Fruit fly (Drosophila melanogaster) whole organism, embryonic: ENCODE measurements around the gene Wdfy2.

ENCODE experiments used
- Abd-B ChIP-seq: fragments of 200-800 bp; sonication (Bioruptor generic); optimal IDR thresholded peaks from 2 replicates; lab custom pipeline; 2018; ENCODE audit warnings: missing biosample characterization, mild to moderate bottlenecking, missing genetic modification characterization, moderate library complexity
- Bgb ChIP-seq: fragments of 200-800 bp; sonication (Bioruptor generic); IDR thresholded peaks from 2 replicates; pipeline ENCODE4 v1.3.6; 2022; ENCODE audit warnings: missing biosample characterization, missing genetic modification characterization; ENCODE audit not compliant: partially characterized antibody
- CG10321 ChIP-seq: fragments of 200-800 bp; sonication (Bioruptor generic); IDR thresholded peaks from 2 replicates; pipeline ENCODE4 v1.3.6; 2022; ENCODE audit warnings: missing biosample characterization, missing genetic modification characterization
- CG12236 ChIP-seq: fragments of 200-800 bp; sonication (Bioruptor generic); optimal IDR thresholded peaks from 2 replicates; lab custom pipeline; 2016; ENCODE audit warnings: missing biosample characterization, missing genetic modification characterization
- CG14710 ChIP-seq: fragments of 200-800 bp; sonication (Bioruptor generic); optimal IDR thresholded peaks from 3 replicates; lab custom pipeline; 2019; ENCODE audit warnings: missing biosample characterization, mild to moderate bottlenecking, missing genetic modification characterization, moderate library complexity
- CG15011 ChIP-seq: fragments of 200-800 bp; sonication (Bioruptor generic); optimal IDR thresholded peaks from 3 replicates; lab custom pipeline; 2018; ENCODE audit warnings: missing biosample characterization, mild to moderate bottlenecking, missing genetic modification characterization
- CG15514 ChIP-seq: fragments of 200-800 bp; sonication (Bioruptor generic); optimal IDR thresholded peaks from 3 replicates; lab custom pipeline; 2017; ENCODE audit warnings: missing biosample characterization, missing genetic modification characterization, mild to moderate bottlenecking, moderate library complexity, missing genetic modification reagents
- CG17186 ChIP-seq: fragments of 200-800 bp; sonication (Bioruptor generic); optimal IDR thresholded peaks from 3 replicates; lab custom pipeline; 2017; ENCODE audit warnings: missing biosample characterization, missing genetic modification reagents, missing genetic modification characterization
- CG2199 ChIP-seq: fragments of 200-800 bp; sonication (Bioruptor generic); IDR thresholded peaks from 3 replicates; pipeline ENCODE4 v1.3.6; 2022; ENCODE audit warnings: missing biosample characterization, missing genetic modification characterization
- CG30020 ChIP-seq: fragments of 200-800 bp; optimal IDR thresholded peaks from 2 replicates; lab custom pipeline; 2019; ENCODE audit warnings: missing biosample characterization, mild to moderate bottlenecking, missing genetic modification characterization, moderate library complexity
- CG31441 ChIP-seq: fragments of 200-800 bp; sonication (Bioruptor generic); IDR thresholded peaks from 2 replicates; pipeline ENCODE4 v1.3.6; 2022; ENCODE audit warnings: missing biosample characterization, missing genetic modification characterization
- CG3726 ChIP-seq: fragments of 200-800 bp; sonication (Bioruptor generic); IDR thresholded peaks from 3 replicates; pipeline ENCODE4, ENCODE4 v1.3.6; 2022; ENCODE audit warnings: missing biosample characterization, missing genetic modification characterization
- CG3838 ChIP-seq: fragments of 200-800 bp; sonication (Bioruptor generic); optimal IDR thresholded peaks from 3 replicates; lab custom pipeline; 2016; ENCODE audit warnings: missing biosample characterization, missing genetic modification characterization
- CG4282 ChIP-seq: fragments of 200-800 bp; sonication (Bioruptor generic); optimal IDR thresholded peaks from 2 replicates; lab custom pipeline; 2016; ENCODE audit warnings: missing biosample characterization, missing genetic modification characterization
- CG8388 ChIP-seq: fragments of 200-800 bp; sonication (Bioruptor generic); optimal IDR thresholded peaks from 2 replicates; lab custom pipeline; 2019; ENCODE audit warnings: missing biosample characterization, mild to moderate bottlenecking, missing genetic modification characterization, moderate library complexity
- CG9609 ChIP-seq: fragments of 200-800 bp; sonication (Bioruptor generic); optimal IDR thresholded peaks from 3 replicates; lab custom pipeline; 2016; ENCODE audit warnings: missing biosample characterization, missing genetic modification characterization
- CHES-1-like ChIP-seq: fragments of 200-800 bp; sonication (Bioruptor generic); optimal IDR thresholded peaks from 2 replicates; lab custom pipeline; 2016; ENCODE audit warnings: missing biosample characterization, missing genetic modification characterization
- Dbx ChIP-seq: fragments of 200-800 bp; sonication (Bioruptor generic); IDR thresholded peaks from 3 replicates; pipeline ENCODE4 v1.3.6; 2022; ENCODE audit warnings: missing biosample characterization, missing genetic modification characterization
- Fer2 ChIP-seq: fragments of 200-800 bp; sonication (Bioruptor generic); optimal IDR thresholded peaks from 2 replicates; lab custom pipeline; 2018; ENCODE audit warnings: missing biosample characterization, mild to moderate bottlenecking, missing genetic modification characterization, moderate library complexity
- H15 ChIP-seq: fragments of 200-800 bp; sonication (Bioruptor generic); IDR thresholded peaks from 3 replicates; pipeline ENCODE4 v1.3.6; 2022; ENCODE audit warnings: missing biosample characterization, missing genetic modification characterization
- HLH3B ChIP-seq: fragments of 200-800 bp; sonication (Bioruptor generic); IDR thresholded peaks from 2 replicates; pipeline ENCODE4 v1.3.6; 2022; ENCODE audit warnings: missing biosample characterization, missing genetic modification characterization
- Hr39 ChIP-seq: fragments of >200 bp; optimal IDR thresholded peaks from 2 replicates; lab custom pipeline; 2017
- Hr51 ChIP-seq, 2 experiments: fragments of 200-800 bp; sonication (Bioruptor generic); optimal IDR thresholded peaks; 2 replicates in 1 of 2; 3 replicates in 1 of 2; lab custom pipeline; 2016 to 2018; ENCODE audit warnings: missing biosample characterization in 2 of 2, missing genetic modification characterization in 2 of 2, mild to moderate bottlenecking in 1 of 2, moderate library complexity in 1 of 2
- Mrtf ChIP-seq: fragments of 200-800 bp; sonication (Bioruptor generic); IDR thresholded peaks from 3 replicates; pipeline ENCODE4 v1.3.6; 2022; ENCODE audit warnings: missing biosample characterization, missing genetic modification characterization
- NC2β ChIP-seq: fragments of 200-800 bp; sonication (Bioruptor generic); optimal IDR thresholded peaks from 2 replicates; lab custom pipeline; 2016; ENCODE audit warnings: missing biosample characterization, missing genetic modification characterization
- Sin3A ChIP-seq: fragments of >200 bp; optimal IDR thresholded peaks from 2 replicates; lab custom pipeline; 2018
- Stat92E ChIP-seq, 3 experiments: fragments of >200 bp in 2 of 3; fragments of 200-800 bp in 1 of 3; sonication (Bioruptor generic) in 1 of 3; optimal IDR thresholded peaks; 2 replicates each; lab custom pipeline; 2017 to 2019; ENCODE audit warnings: missing biosample characterization in 3 of 3, missing genetic modification characterization in 3 of 3, mild to moderate bottlenecking in 1 of 3, moderate library complexity in 1 of 3
- Xbp1 ChIP-seq: fragments of 200-800 bp; sonication (Bioruptor generic); optimal IDR thresholded peaks from 3 replicates; lab custom pipeline; 2016; ENCODE audit warnings: missing biosample characterization, mild to moderate bottlenecking, missing genetic modification characterization
- chinmo ChIP-seq: fragments of 200-800 bp; sonication (Bioruptor generic); IDR thresholded peaks from 4 replicates; pipeline ENCODE4 v1.3.6; 2022; ENCODE audit warnings: missing biosample characterization, missing genetic modification characterization; ENCODE audit not compliant: partially characterized antibody
- dan ChIP-seq: fragments of 200-800 bp; sonication (Bioruptor generic); IDR thresholded peaks from 2 replicates; pipeline ENCODE4 v1.3.6; 2022; ENCODE audit warnings: missing biosample characterization, missing genetic modification characterization
- ems ChIP-seq: fragments of 200-800 bp; sonication (Bioruptor generic); optimal IDR thresholded peaks from 3 replicates; lab custom pipeline; 2016; ENCODE audit warnings: missing biosample characterization, missing genetic modification characterization
- eyg ChIP-seq: fragments of 200-800 bp; sonication (Bioruptor generic); optimal IDR thresholded peaks from 3 replicates; lab custom pipeline; 2016; ENCODE audit warnings: missing biosample characterization, missing genetic modification characterization
- fd102C ChIP-seq: fragments of 200-800 bp; sonication (Bioruptor generic); optimal IDR thresholded peaks from 2 replicates; lab custom pipeline; 2018; ENCODE audit warnings: missing biosample characterization, mild to moderate bottlenecking, missing genetic modification characterization, moderate library complexity
- fu2 ChIP-seq: fragments of 200-800 bp; sonication (Bioruptor generic); optimal IDR thresholded peaks from 2 replicates; lab custom pipeline; 2016; ENCODE audit warnings: missing biosample characterization, missing genetic modification characterization
- gro ChIP-seq: fragments of 200-800 bp; sonication (Bioruptor generic); optimal IDR thresholded peaks from 2 replicates; lab custom pipeline; 2016; ENCODE audit warnings: missing biosample characterization, missing genetic modification characterization
- hb ChIP-seq: fragments of 200-800 bp; sonication (Bioruptor generic); IDR thresholded peaks from 3 replicates; pipeline ENCODE4 v1.3.6; 2022; ENCODE audit warnings: missing biosample characterization, missing genetic modification characterization; ENCODE audit not compliant: partially characterized antibody
- knrl ChIP-seq: fragments of 200-800 bp; sonication (Bioruptor generic); IDR thresholded peaks from 3 replicates; pipeline ENCODE4 v1.3.6; 2022; ENCODE audit warnings: missing biosample characterization, missing genetic modification characterization; ENCODE audit not compliant: partially characterized antibody
- lmd ChIP-seq: fragments of 200-800 bp; sonication (Bioruptor generic); IDR thresholded peaks from 2 replicates; pipeline ENCODE4 v1.3.6; 2022; ENCODE audit warnings: missing biosample characterization, missing genetic modification characterization
- lola ChIP-seq, 3 experiments: fragments of >200 bp in 2 of 3; fragments of 200-800 bp in 1 of 3; sonication (Bioruptor generic) in 1 of 3; optimal IDR thresholded peaks; 2 replicates each; lab custom pipeline; 2017 to 2019; ENCODE audit warnings: missing biosample characterization in 3 of 3, missing genetic modification characterization in 3 of 3, mild to moderate bottlenecking in 1 of 3, moderate library complexity in 1 of 3
- p53 ChIP-seq: fragments of 200-800 bp; sonication (Bioruptor generic); optimal IDR thresholded peaks from 2 replicates; lab custom pipeline; 2016; ENCODE audit warnings: missing biosample characterization, missing genetic modification characterization
- pfk ChIP-seq: fragments of 200-800 bp; sonication (Bioruptor generic); optimal IDR thresholded peaks from 2 replicates; lab custom pipeline; 2018; ENCODE audit warnings: missing biosample characterization, mild to moderate bottlenecking, missing genetic modification characterization, moderate library complexity
- rib ChIP-seq: fragments of 200-800 bp; sonication (Bioruptor generic); IDR thresholded peaks from 2 replicates; pipeline ENCODE4 v1.3.6; 2022; ENCODE audit warnings: missing biosample characterization, missing genetic modification characterization
- run ChIP-seq: fragments of 200-800 bp; sonication (Bioruptor generic); optimal IDR thresholded peaks from 3 replicates; lab custom pipeline; 2018; ENCODE audit warnings: missing biosample characterization, mild to moderate bottlenecking, missing genetic modification characterization
- sima ChIP-seq: fragments of 200-800 bp; sonication (Bioruptor generic); optimal IDR thresholded peaks from 2 replicates; lab custom pipeline; 2016; ENCODE audit warnings: missing biosample characterization, missing genetic modification characterization
- slou ChIP-seq: fragments of 200-800 bp; sonication (Bioruptor generic); optimal IDR thresholded peaks from 3 replicates; lab custom pipeline; 2016; ENCODE audit warnings: missing biosample characterization, missing genetic modification characterization
- wor ChIP-seq: fragments of 200-800 bp; sonication (Bioruptor generic); IDR thresholded peaks from 2 replicates; pipeline ENCODE4 v1.3.6; 2022; ENCODE audit warnings: missing biosample characterization, missing genetic modification characterization
- yki ChIP-seq: fragments of >200 bp; optimal IDR thresholded peaks from 3 replicates; lab custom pipeline; 2018
- zen ChIP-seq: fragments of 200-800 bp; sonication (Bioruptor generic); optimal IDR thresholded peaks from 3 replicates; lab custom pipeline; 2018; ENCODE audit warnings: missing biosample characterization, mild to moderate bottlenecking, missing genetic modification characterization, moderate library complexity

The Wdfy2 gene

DNA sequence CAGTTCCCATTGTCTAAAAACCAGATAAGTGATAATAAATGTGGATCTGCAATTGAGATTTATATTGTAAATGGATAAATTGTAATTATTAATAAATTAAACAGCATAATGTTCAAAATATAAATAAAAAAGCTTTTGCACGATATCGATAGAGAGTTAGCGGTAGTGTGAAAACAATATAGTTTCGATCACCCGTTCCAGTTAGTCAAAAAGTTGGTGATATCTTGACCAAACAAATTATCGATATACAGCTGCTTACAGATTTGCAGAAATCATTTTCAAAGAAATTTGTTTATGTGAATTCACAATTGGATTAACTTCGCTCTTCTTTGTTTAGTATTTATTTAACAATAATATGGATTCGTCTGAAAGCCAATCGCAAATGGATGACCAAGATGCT lies 16.1 kb downstream of the Wdfy2 start, which contains the start of gene Nse4 (continued):
- no peak for TF ChIP-seq p53 (GFP tag; lab: Kevin White, UChicago)
- TF ChIP-seq lola (GFP tag; optimal IDR thresholded peaks at IDR 0.05; lab: Kevin White, UChicago): peak in 1 of 3 experiments; percentile 32

DNA sequence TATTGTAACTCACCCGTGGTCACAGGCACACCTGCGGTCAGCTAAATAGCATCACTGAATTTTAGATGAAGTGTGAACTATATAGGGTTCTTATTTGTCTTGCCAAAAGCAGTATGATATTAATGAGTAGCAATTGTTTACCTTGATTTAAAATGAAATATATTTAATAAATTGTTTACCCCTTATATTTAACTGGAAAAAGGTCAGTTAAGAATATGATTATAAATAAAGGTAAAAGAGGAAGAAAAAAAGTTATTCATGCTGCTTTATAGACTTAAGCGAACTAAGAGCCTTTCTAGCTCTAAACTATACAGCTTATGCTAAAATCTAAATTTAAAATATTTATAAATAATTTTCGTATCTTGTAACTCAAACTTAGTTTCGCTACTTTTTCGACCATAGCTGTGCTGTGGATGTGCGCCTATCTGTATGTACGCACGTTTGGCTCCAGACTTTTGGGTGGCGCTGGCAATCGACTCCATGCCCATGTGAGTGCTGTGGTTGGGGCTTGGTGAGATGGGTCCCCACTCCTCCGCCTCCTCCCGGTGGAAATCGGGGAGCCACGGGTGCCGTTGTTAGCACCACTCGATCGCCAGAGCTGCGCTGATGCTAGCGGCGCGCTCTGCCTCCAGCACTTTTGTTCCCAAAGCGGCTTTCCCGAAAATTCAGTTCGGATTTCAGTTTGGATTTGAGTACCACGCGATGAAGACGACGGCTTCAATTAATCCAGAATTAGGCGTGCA lies 19.1 kb downstream of the Wdfy2 start, which contains the start of gene loh:
Gene loh (plus strand): TSS at position 487 of the 743 bp plus-strand sequence.
- TF ChIP-seq chinmo (GFP tag; lab: Robert Waterston, UW): 0 out of 4 replicates have a peak, but pooled peaks have one; percentile 19
- 0 out of 2 replicates have a peak, but pooled peaks have one; percentile 45 for TF ChIP-seq HLH3B (GFP tag; lab: Robert Waterston, UW)
- no peak for TF ChIP-seq CG2199
- TF ChIP-seq Fer2: peak; percentile 2
- no peak for TF ChIP-seq CG3726 (GFP tag; lab: Robert Waterston, UW)
- TF ChIP-seq CG15514 (GFP tag; lab: Kevin White, UChicago): peak; percentile 12
- no peak for TF ChIP-seq knrl
- no peak for TF ChIP-seq fd102C (GFP tag; lab: Kevin White, UChicago)
- no peak for TF ChIP-seq CG9609
- TF ChIP-seq CG4282 (GFP tag; lab: Kevin White, UChicago): no peak
- TF ChIP-seq CG31441: peak; percentile 79
- no peak for TF ChIP-seq eyg (GFP tag; lab: Kevin White, UChicago)
- TF ChIP-seq CG15011 (GFP tag; lab: Kevin White, UChicago): no peak
- TF ChIP-seq CG8388 (GFP tag; lab: Kevin White, UChicago): peak; percentile 51
- TF ChIP-seq wor (GFP tag; lab: Robert Waterston, UW): no peak
- no peak for TF ChIP-seq Bgb (GFP tag; lab: Robert Waterston, UW)
- no peak for TF ChIP-seq rib (GFP tag; lab: Robert Waterston, UW)
- TF ChIP-seq CG14710 (tag; lab: Kevin White, UChicago): peak; percentile 75
- no peak for TF ChIP-seq CG3838 (GFP tag; lab: Kevin White, UChicago)
- no peak for TF ChIP-seq Abd-B (GFP tag; lab: Kevin White, UChicago)
- TF ChIP-seq lmd (GFP tag; lab: Robert Waterston, UW): no peak
- TF ChIP-seq NC2β: no peak
- no peak for TF ChIP-seq gro (GFP tag; lab: Kevin White, UChicago)
- no peak for TF ChIP-seq CG12236 (GFP tag; lab: Kevin White, UChicago)
- TF ChIP-seq run (tag; lab: Kevin White, UChicago): no peak
- no peak for TF ChIP-seq CG10321 (GFP tag; lab: Robert Waterston, UW)
- no peak for TF ChIP-seq hb
- no peak for TF ChIP-seq ems
- TF ChIP-seq dan (GFP tag; lab: Robert Waterston, UW): no peak
- peak; percentile 46 for TF ChIP-seq Xbp1
- TF ChIP-seq Stat92E (GFP tag; optimal IDR thresholded peaks at IDR 0.05; lab: Kevin White, UChicago): no peak
- peak in 1 of 2 experiments; percentile 79 for TF ChIP-seq Hr51 (GFP tag; optimal IDR thresholded peaks at IDR 0.05; lab: Kevin White, UChicago)
- no peak for TF ChIP-seq Sin3A (lab: Kevin White, UChicago)
- TF ChIP-seq zen (tag; lab: Kevin White, UChicago): peak; percentile 21
- no peak for TF ChIP-seq Dbx (GFP tag; lab: Robert Waterston, UW)
- TF ChIP-seq CG17186 (GFP tag; lab: Kevin White, UChicago): no peak
- TF ChIP-seq slou (GFP tag; lab: Kevin White, UChicago): no peak
- no peak for TF ChIP-seq Hr39
- TF ChIP-seq sima (GFP tag; lab: Kevin White, UChicago): no peak
- no peak for TF ChIP-seq fu2 (GFP tag; lab: Kevin White, UChicago)
- TF ChIP-seq yki (lab: Kevin White, UChicago): no peak
- TF ChIP-seq CHES-1-like (GFP tag; lab: Kevin White, UChicago): no peak
- no peak for TF ChIP-seq Mrtf (GFP tag; lab: Robert Waterston, UW)
- no peak for TF ChIP-seq pfk (GFP tag; lab: Kevin White, UChicago)
- no peak for TF ChIP-seq H15 (GFP tag; lab: Robert Waterston, UW)
- TF ChIP-seq CG30020 (tag; lab: Kevin White, UChicago): peak; percentile 38
